Worm (Caenorhabditis elegans) whole organism, mixed stage, embryonic: Measurements from ENCODE around the gene W08E12.9.

Experiments
- blmp-1 ChIP-seq: fragments of 150-350 bp; optimal IDR thresholded peaks from 2 replicates; lab custom pipeline; 2014; ENCODE audit warnings: missing biosample characterization, missing genetic modification characterization
- ceh-39 ChIP-seq: fragments of 150-350 bp; optimal IDR thresholded peaks from 2 replicates; lab custom pipeline; 2014; ENCODE audit warnings: missing biosample characterization, missing genetic modification characterization
- ceh-43 ChIP-seq: fragments of 200-800 bp; sonication (Bioruptor generic); optimal IDR thresholded peaks from 2 replicates; lab custom pipeline; 2018; ENCODE audit warnings: mild to moderate bottlenecking, missing genetic modification characterization, moderate library complexity, missing compliant biosample characterization
- flh-1 ChIP-seq: fragments of 200-800 bp; sonication (Bioruptor generic); optimal IDR thresholded peaks from 2 replicates; lab custom pipeline; 2018; ENCODE audit warnings: mild to moderate bottlenecking, missing genetic modification characterization, moderate library complexity, missing compliant biosample characterization
- lin-13 ChIP-seq: fragments of 150-350 bp; optimal IDR thresholded peaks from 2 replicates; lab custom pipeline; 2014; ENCODE audit warnings: missing biosample characterization, missing genetic modification characterization
- mab-5 ChIP-seq: fragments of 150-350 bp; optimal IDR thresholded peaks from 2 replicates; lab custom pipeline; 2014; ENCODE audit warnings: missing biosample characterization, missing genetic modification characterization
- mls-2 ChIP-seq: sonication (generic microtip); optimal IDR thresholded peaks from 2 replicates; lab custom pipeline; 2016; ENCODE audit warnings: mild to moderate bottlenecking, missing genetic modification characterization, moderate library complexity, missing compliant biosample characterization
- nhr-12 ChIP-seq: fragments of 150-350 bp; optimal IDR thresholded peaks from 2 replicates; lab custom pipeline; 2014; ENCODE audit warnings: missing biosample characterization, missing genetic modification characterization
- nhr-28 ChIP-seq: fragments of 150-350 bp; optimal IDR thresholded peaks from 2 replicates; lab custom pipeline; 2014; ENCODE audit warnings: missing biosample characterization, missing genetic modification characterization
- nhr-76 ChIP-seq: sonication (generic microtip); optimal IDR thresholded peaks from 2 replicates; lab custom pipeline; 2017; ENCODE audit warnings: missing biosample characterization, missing genetic modification characterization
- snpc-4 ChIP-seq: fragments of 150-350 bp; optimal IDR thresholded peaks from 2 replicates; lab custom pipeline; 2014; ENCODE audit warnings: missing biosample characterization, missing genetic modification characterization
- unc-39 ChIP-seq: fragments of 150-350 bp; optimal IDR thresholded peaks from 2 replicates; lab custom pipeline; 2014; ENCODE audit warnings: missing biosample characterization, missing genetic modification characterization
- unc-62 ChIP-seq: fragments of 150-350 bp; optimal IDR thresholded peaks from 2 replicates; lab custom pipeline; 2014; ENCODE audit warnings: missing biosample characterization, missing genetic modification reagents, missing genetic modification characterization
- ztf-11 ChIP-seq: fragments of 150-350 bp; optimal IDR thresholded peaks from 2 replicates; lab custom pipeline; 2014; ENCODE audit warnings: missing biosample characterization, missing genetic modification characterization

- no peak for TF ChIP-seq unc-62 (GFP tag; lab: Kevin White, UChicago)
- TF ChIP-seq lin-13, result no peak
- no peak for TF ChIP-seq unc-39 (tag; lab: Kevin White, UChicago)
- no peak for TF ChIP-seq ceh-43
- TF ChIP-seq ztf-11, result no peak
- TF ChIP-seq mab-5, result no peak
- TF ChIP-seq nhr-12 (tag; lab: Kevin White, UChicago), result no peak
- no peak for TF ChIP-seq ceh-39 (tag; lab: Kevin White, UChicago)
- TF ChIP-seq nhr-28 (tag; lab: Kevin White, UChicago), result no peak
- no peak for TF ChIP-seq snpc-4 (tag; lab: Kevin White, UChicago)
- no peak for TF ChIP-seq nhr-76 (tag; lab: Kevin White, UChicago)
- no peak for TF ChIP-seq mls-2 (tag; lab: Kevin White, UChicago)
- no peak for TF ChIP-seq flh-1 (GFP tag; lab: Kevin White, UChicago)
- TF ChIP-seq blmp-1 (tag; lab: Kevin White, UChicago), result no peak
These were observed 41.0 kb upstream of the W08E12.9 start for ce11 chrIV:3348334-3348733.
